Worm (Caenorhabditis elegans) whole organism, L2 larva: ENCODE measurements around the gene lurp-1.
"Not testable (repeated sequence)": the region's sequence is repeated elsewhere in the genome, so short reads cannot be mapped to it uniquely, and the experiment has no call there.

Experiments
- F13H6.1 ChIP-seq: sonication (generic microtip); optimal IDR thresholded peaks from 2 replicates; lab custom pipeline; 2016; ENCODE audit warnings: missing genetic modification characterization, missing compliant biosample characterization
- R02D3.7 ChIP-seq: fragments of 150-350 bp; optimal IDR thresholded peaks from 2 replicates; lab custom pipeline; 2014; ENCODE audit warnings: missing biosample characterization, missing genetic modification characterization
- Y55F3AM.14 ChIP-seq: fragments of 200-800 bp; sonication (Bioruptor generic); optimal IDR thresholded peaks from 2 replicates; lab custom pipeline; 2018; ENCODE audit warnings: mild to moderate bottlenecking, missing genetic modification characterization, missing compliant biosample characterization
- ZK546.5 ChIP-seq: sonication (generic microtip); optimal IDR thresholded peaks from 2 replicates; lab custom pipeline; 2017; ENCODE audit warnings: missing biosample characterization, missing genetic modification characterization
- alr-1 ChIP-seq: fragments of 150-350 bp; optimal IDR thresholded peaks from 2 replicates; lab custom pipeline; 2014; ENCODE audit warnings: missing biosample characterization, missing genetic modification characterization
- aly-2 ChIP-seq: fragments of 150-350 bp; optimal IDR thresholded peaks from 2 replicates; lab custom pipeline; 2014; ENCODE audit warnings: missing biosample characterization, missing genetic modification characterization
- ama-1 ChIP-seq: fragments of 150-350 bp; optimal IDR thresholded peaks from 2 replicates; lab custom pipeline; 2018; ENCODE audit warnings: inconsistent platforms
- blmp-1 ChIP-seq: sonication (generic microtip); optimal IDR thresholded peaks from 2 replicates; lab custom pipeline; 2017; ENCODE audit warnings: missing genetic modification characterization, mild to moderate bottlenecking, missing compliant biosample characterization, antibody characterized with exemption, moderate library complexity; ENCODE audit not compliant: insufficient read depth
- crh-2 ChIP-seq: sonication (generic microtip); optimal IDR thresholded peaks from 2 replicates; lab custom pipeline; 2017; ENCODE audit warnings: missing biosample characterization, missing genetic modification characterization
- dmd-4 ChIP-seq: sonication (generic microtip); optimal IDR thresholded peaks from 2 replicates; lab custom pipeline; 2017; ENCODE audit warnings: missing biosample characterization, missing genetic modification characterization
- egl-27 ChIP-seq: sonication (generic microtip); optimal IDR thresholded peaks from 3 replicates; lab custom pipeline; 2017; ENCODE audit warnings: missing biosample characterization, missing genetic modification reagents, missing genetic modification characterization
- elt-1 ChIP-seq: fragments of 150-350 bp; optimal IDR thresholded peaks from 2 replicates; lab custom pipeline; 2014; ENCODE audit warnings: missing biosample characterization, missing genetic modification characterization
- fos-1 ChIP-seq: fragments of 150-350 bp; optimal IDR thresholded peaks from 2 replicates; lab custom pipeline; 2014; ENCODE audit warnings: missing biosample characterization, missing genetic modification characterization
- lin-13 ChIP-seq: fragments of 150-350 bp; optimal IDR thresholded peaks from 2 replicates; lab custom pipeline; 2014; ENCODE audit warnings: missing biosample characterization, missing genetic modification reagents, missing genetic modification characterization
- lin-39 ChIP-seq: fragments of 150-350 bp; optimal IDR thresholded peaks from 2 replicates; lab custom pipeline; 2014; ENCODE audit warnings: missing biosample characterization, missing genetic modification reagents, missing genetic modification characterization
- mab-5 ChIP-seq: fragments of 150-350 bp; optimal IDR thresholded peaks from 2 replicates; lab custom pipeline; 2014; ENCODE audit warnings: missing biosample characterization, missing genetic modification characterization
- mdl-1 ChIP-seq, 2 experiments: fragments of 150-350 bp in 1 of 2; sonication (generic microtip) in 1 of 2; optimal IDR thresholded peaks; 2 replicates each; lab custom pipeline; 2017; ENCODE audit warnings: missing biosample characterization in 2 of 2, missing genetic modification characterization in 2 of 2
- nhr-10 ChIP-seq: sonication (generic microtip); optimal IDR thresholded peaks from 2 replicates; lab custom pipeline; 2017; ENCODE audit warnings: missing biosample characterization, missing genetic modification characterization
- nhr-11 ChIP-seq: fragments of 150-350 bp; optimal IDR thresholded peaks from 2 replicates; lab custom pipeline; 2014; ENCODE audit warnings: missing biosample characterization, missing genetic modification characterization
- nhr-129 ChIP-seq: fragments of 150-350 bp; optimal IDR thresholded peaks from 2 replicates; lab custom pipeline; 2014; ENCODE audit warnings: missing biosample characterization, missing genetic modification characterization
- nhr-21 ChIP-seq: fragments of 150-350 bp; optimal IDR thresholded peaks from 2 replicates; lab custom pipeline; 2014; ENCODE audit warnings: missing biosample characterization, missing genetic modification characterization
- nhr-23 ChIP-seq: fragments of 150-350 bp; optimal IDR thresholded peaks from 2 replicates; lab custom pipeline; 2014; ENCODE audit warnings: missing biosample characterization, missing genetic modification reagents, missing genetic modification characterization
- nhr-237 ChIP-seq: fragments of 150-350 bp; optimal IDR thresholded peaks from 2 replicates; lab custom pipeline; 2014; ENCODE audit warnings: missing biosample characterization, missing genetic modification characterization
- nhr-77 ChIP-seq: fragments of 150-350 bp; optimal IDR thresholded peaks from 2 replicates; lab custom pipeline; 2014; ENCODE audit warnings: missing biosample characterization, missing genetic modification characterization
- sem-4 ChIP-seq: fragments of 150-350 bp; optimal IDR thresholded peaks from 2 replicates; lab custom pipeline; 2014; ENCODE audit warnings: missing biosample characterization, missing genetic modification reagents, missing genetic modification characterization
- skn-1 ChIP-seq: sonication (generic microtip); optimal IDR thresholded peaks from 2 replicates; lab custom pipeline; 2017; ENCODE audit warnings: missing biosample characterization, missing genetic modification characterization
- snpc-4 ChIP-seq: fragments of 150-350 bp; optimal IDR thresholded peaks from 2 replicates; lab custom pipeline; 2014; ENCODE audit warnings: missing biosample characterization, missing genetic modification characterization
- unc-55 ChIP-seq: fragments of 150-350 bp; sonication (generic microtip); optimal IDR thresholded peaks from 3 replicates; lab custom pipeline; 2014; ENCODE audit warnings: missing biosample characterization, missing genetic modification reagents, missing genetic modification characterization
- zag-1 ChIP-seq: fragments of 150-350 bp; optimal IDR thresholded peaks from 2 replicates; lab custom pipeline; 2014; ENCODE audit warnings: missing biosample characterization, missing genetic modification characterization
- ztf-4 ChIP-seq: fragments of 150-350 bp; optimal IDR thresholded peaks from 2 replicates; lab custom pipeline; 2014; ENCODE audit warnings: missing biosample characterization, missing genetic modification characterization

Gene lurp-1

DNA sequence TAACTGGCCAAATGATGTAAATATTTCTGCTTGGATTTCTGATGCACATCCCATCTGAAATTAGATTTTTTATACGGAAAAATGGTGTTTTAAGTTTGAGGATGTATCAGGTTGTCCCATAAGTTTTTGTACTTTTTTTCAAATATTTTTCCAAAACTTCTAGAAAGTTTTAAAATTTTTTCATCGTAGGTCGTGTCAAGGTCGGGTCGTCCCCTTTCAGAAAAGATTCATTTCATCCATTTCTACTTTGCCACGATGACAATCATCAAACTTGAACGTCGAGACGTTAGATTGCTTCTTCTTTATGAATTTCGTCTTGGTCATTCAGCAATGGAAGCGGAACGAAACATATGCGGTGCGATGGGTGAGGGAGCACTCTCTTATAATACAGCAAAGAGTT is 23.7 kb downstream of the lurp-1 start, which contains the start of gene sra-12:
TSS of gene sra-12 (minus strand) at position 101 of the 400 bp plus-strand sequence.
- TF ChIP-seq aly-2, nhr-23, ZK546.5 (tag; lab: Kevin White, UChicago): not testable (repeated sequence)

DNA sequence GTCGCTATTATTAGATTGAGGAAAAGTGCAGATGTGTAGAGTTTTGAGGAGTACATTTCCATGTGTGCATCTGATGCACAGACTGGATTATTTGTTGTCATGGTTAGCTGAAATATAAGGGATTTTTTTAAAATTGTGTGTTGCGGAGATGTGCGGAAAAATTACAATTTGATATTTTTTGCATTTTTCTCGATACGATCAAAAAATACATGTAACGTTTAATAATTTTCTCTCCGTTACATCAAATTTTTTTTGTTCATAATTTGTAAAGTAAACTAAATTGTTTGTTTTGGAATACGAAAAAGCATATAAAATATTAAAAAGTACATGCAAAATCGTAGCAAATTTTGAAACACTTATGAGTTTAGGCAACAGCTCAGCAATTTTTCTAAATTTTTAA is 29.5 kb downstream of the lurp-1 start, which contains the start of gene sra-11:
TSS of gene sra-11 (minus strand) at position 101 of the 400 bp plus-strand sequence.
- TF ChIP-seq ama-1 (lab: Kevin White, UChicago) (no peak), R02D3.7 (no peak), egl-27 (tag; lab: Kevin White, UChicago) (no peak), dmd-4 (no peak), alr-1 (tag; lab: Kevin White, UChicago) (no peak), nhr-11 (tag; lab: Kevin White, UChicago) (no peak), lin-13 (no peak), skn-1 (tag; lab: Kevin White, UChicago) (no peak), nhr-23 (tag; lab: Kevin White, UChicago) (no peak), aly-2 (tag; lab: Kevin White, UChicago) (no peak), zag-1 (tag; lab: Kevin White, UChicago) (no peak), crh-2 (tag; lab: Kevin White, UChicago) (no peak)

DNA sequence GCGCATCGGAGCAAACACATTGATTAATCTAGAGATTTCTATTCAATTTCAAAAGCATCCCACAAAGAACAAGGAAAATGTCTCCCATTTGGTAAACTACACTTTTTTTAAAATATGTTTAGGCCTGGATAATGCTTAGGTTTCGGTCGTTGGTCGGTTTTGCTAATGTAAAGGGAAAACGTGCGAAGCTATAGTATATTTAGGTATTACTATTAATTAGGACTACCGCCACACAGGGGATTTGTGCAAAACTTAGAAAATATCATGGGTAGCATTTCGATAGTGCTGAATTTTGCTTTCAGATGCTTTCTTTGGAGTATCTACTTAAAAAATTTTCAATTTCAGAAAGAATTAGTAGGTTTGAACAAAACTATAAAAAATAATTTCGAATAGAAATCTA is 32.3 kb downstream of the lurp-1 start:
- TF ChIP-seq lin-39 (tag; lab: Kevin White, UChicago) (no peak), nhr-77 (tag; lab: Kevin White, UChicago) (no peak), Y55F3AM.14 (GFP tag; lab: Kevin White, UChicago) (no peak), nhr-237 (tag; lab: Kevin White, UChicago) (no peak)
- TF ChIP-seq, all 48 proteins: peak for 0

DNA sequence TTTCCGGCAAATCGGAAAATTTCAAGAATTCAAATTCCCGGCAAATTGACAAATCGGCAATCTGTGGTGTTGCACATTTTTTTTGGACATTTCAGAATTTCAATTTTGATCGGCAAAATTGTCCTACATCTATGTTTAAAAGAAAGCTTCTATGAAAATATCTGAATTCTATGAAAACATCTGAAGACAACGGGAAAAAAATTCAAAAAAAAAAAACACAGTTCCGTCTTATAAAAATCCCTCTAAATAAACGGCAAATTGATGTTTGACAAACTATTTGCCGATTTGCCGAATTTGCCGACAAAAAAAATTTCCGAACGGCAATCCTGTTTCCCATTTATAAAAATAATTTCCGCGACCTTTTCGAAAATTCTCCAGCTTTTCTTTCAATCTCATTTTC is 33.6 kb downstream of the lurp-1 start, which contains the start of gene F44F4.15:
TSS of gene F44F4.15 (plus strand) at position 301 of the 400 bp plus-strand sequence.
- TF ChIP-seq unc-55 (GFP tag; lab: Kevin White, UChicago), result no peak
- TF ChIP-seq ztf-4 (tag; lab: Kevin White, UChicago), result no peak
- no peak for TF ChIP-seq mab-5 (tag; lab: Kevin White, UChicago)

DNA sequence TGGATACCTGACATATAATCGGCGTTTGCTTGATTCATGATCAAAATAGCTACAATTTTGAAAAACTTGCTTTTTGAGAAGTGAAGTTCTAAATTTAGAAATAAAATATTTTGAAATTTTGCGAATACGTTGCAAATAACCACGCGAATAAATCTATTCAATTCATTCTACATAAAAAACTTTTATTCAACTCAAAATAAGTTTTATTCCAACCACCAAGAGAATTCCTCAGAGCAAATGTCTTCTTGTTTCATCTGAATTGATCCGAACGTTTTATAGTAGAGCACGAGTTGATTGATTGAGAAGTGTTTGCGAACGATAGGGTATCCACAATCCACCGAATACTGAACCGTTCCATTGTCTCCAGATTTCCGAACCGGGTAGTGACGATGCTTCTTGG is 35.0 kb downstream of the lurp-1 start, which contains the start of gene F44F4.9:
TSS of gene F44F4.9 (minus strand) at position 101 of the 400 bp plus-strand sequence.
- TF ChIP-seq nhr-129 (no peak), mdl-1 (tag; optimal IDR thresholded peaks at IDR 0.05; lab: Kevin White, UChicago) (no peak), nhr-21 (tag; lab: Kevin White, UChicago) (no peak)
- TF ChIP-seq, all 48 proteins: peak for 0

DNA sequence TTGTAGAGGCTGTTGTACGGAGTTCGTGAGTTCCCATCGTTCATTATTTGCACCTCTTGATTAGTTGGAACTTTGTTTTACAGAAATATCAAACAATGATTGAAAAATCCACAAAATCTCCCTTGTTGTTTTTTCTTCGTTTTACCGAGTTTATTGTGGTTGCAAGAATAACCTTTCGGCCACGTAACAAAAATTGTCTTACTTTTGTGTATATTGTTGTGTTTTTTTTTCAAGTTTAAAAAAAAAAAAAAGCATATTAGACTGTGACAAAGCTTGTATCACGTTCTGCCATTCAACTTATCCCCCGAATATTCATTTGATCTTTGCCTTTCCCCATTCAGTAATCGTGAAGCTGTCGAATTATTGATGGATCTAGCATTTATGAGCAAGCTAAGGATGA is 36.4 kb downstream of the lurp-1 start, which contains the start of gene F44F4.10:
TSS of gene F44F4.10 (minus strand) at position 101 of the 400 bp plus-strand sequence.
- TF ChIP-seq snpc-4, result no peak
- no peak for TF ChIP-seq nhr-129
- TF ChIP-seq nhr-237 (tag; lab: Kevin White, UChicago), result no peak
- TF ChIP-seq sem-4 (tag; lab: Kevin White, UChicago), result no peak
- no peak for TF ChIP-seq elt-1
- no peak for TF ChIP-seq alr-1 (tag; lab: Kevin White, UChicago)
- no peak for TF ChIP-seq F13H6.1 (tag; lab: Kevin White, UChicago)
- TF ChIP-seq blmp-1 (tag; lab: Kevin White, UChicago), result no peak
- TF ChIP-seq mab-5 (tag; lab: Kevin White, UChicago), result no peak
- TF ChIP-seq nhr-11 (tag; lab: Kevin White, UChicago), result no peak
- no peak for TF ChIP-seq nhr-23 (tag; lab: Kevin White, UChicago)
- TF ChIP-seq, all 48 proteins: peak for 0

DNA sequence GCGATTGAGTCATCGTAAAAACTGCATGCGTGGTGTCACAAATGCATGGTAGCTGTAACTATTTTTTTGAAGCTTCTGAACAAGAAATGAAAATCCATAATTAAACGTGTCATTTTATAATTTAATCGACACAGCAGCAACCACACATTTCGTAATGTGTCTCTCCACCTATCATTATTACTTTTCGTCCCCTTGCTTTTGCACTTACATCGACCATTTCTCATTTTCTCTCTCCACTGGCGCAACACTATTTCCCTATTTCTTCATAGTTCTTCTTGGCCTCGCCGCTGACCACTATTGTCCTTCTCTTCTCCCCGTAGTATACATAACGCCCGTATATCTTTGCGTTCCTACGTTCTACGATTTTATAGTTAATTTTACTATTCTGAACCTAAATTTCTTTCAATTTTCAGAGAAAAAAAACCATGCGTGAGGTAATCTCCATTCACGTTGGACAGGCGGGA is 37.6 kb downstream of the lurp-1 start, which contains the start of gene tba-4:
TSS of gene tba-4 (plus strand) at position 414 of the 464 bp plus-strand sequence.
- TF ChIP-seq fos-1 (peak; percentile 60), nhr-10 (tag; lab: Kevin White, UChicago) (no peak)
